Fruit fly (Drosophila melanogaster) whole organism, wandering third instar larva: ENCODE results near the gene CG7841.
A peak's percentile ranks its signal among the peaks of the same experiment; 100 is the strongest.

ENCODE experiments used
- Rel ChIP-seq, 2 experiments: fragments of 200-800 bp; sonication (Bioruptor generic) in 1 of 2; optimal IDR thresholded peaks; 2 replicates in 1 of 2; 3 replicates in 1 of 2; lab custom pipeline; 2016 to 2019; ENCODE audit warnings: mild to moderate bottlenecking in 2 of 2, missing biosample characterization in 2 of 2, missing genetic modification characterization in 2 of 2, moderate library complexity in 1 of 2
- sv ChIP-seq: fragments of 200-800 bp; sonication (Bioruptor generic); optimal IDR thresholded peaks from 3 replicates; lab custom pipeline; 2016; ENCODE audit warnings: missing biosample characterization, missing genetic modification characterization

- TF ChIP-seq sv (GFP tag; lab: Kevin White, UChicago) (peak; percentile 98), Rel (GFP tag; optimal IDR thresholded peaks at IDR 0.05; lab: Kevin White, UChicago) (peak; percentile 89), Rel (tag; optimal IDR thresholded peaks at IDR 0.05; lab: Kevin White, UChicago) (peak; percentile 95)
These were observed at the start of gene CG7841 for dm6 chr3L:15508233-15508632.
